Worm (Caenorhabditis elegans) whole organism, young adult: ENCODE data around the gene arrd-7.

Experiments used
- Y95B8A.8 ChIP-seq: fragments of 200-800 bp; sonication (Bioruptor generic); IDR thresholded peaks from 2 replicates; pipeline ENCODE4 v1.3.6; 2022; ENCODE audit warnings: missing genetic modification reagents, missing genetic modification characterization, missing compliant biosample characterization
- ama-1 ChIP-seq, 3 experiments: fragments of 150-350 bp in 1 of 3; sonication (generic microtip) in 2 of 3; optimal IDR thresholded peaks; 2 replicates each; lab custom pipeline; 2014 to 2018; ENCODE audit warnings: missing biosample characterization in 2 of 3, missing genetic modification characterization in 2 of 3, missing genetic modification reagents in 2 of 3
- ccch-3 ChIP-seq: fragments of 200-800 bp; sonication (Bioruptor generic); optimal IDR thresholded peaks from 2 replicates; lab custom pipeline; 2018; ENCODE audit warnings: mild to moderate bottlenecking, missing genetic modification characterization, missing compliant biosample characterization
- chd-7 ChIP-seq: sonication (generic microtip); optimal IDR thresholded peaks from 2 replicates; lab custom pipeline; 2016; ENCODE audit warnings: mild to moderate bottlenecking, missing genetic modification characterization, moderate library complexity, missing compliant biosample characterization
- efl-1 ChIP-seq: fragments of 150-350 bp; optimal IDR thresholded peaks from 2 replicates; lab custom pipeline; 2014; ENCODE audit warnings: missing biosample characterization, missing genetic modification reagents, missing genetic modification characterization
- gei-17 ChIP-seq: fragments of 200-800 bp; sonication (Bioruptor generic); optimal IDR thresholded peaks from 2 replicates; lab custom pipeline; 2018; ENCODE audit warnings: mild to moderate bottlenecking, missing genetic modification characterization, missing compliant biosample characterization
- mel-28 ChIP-seq: sonication (generic microtip); optimal IDR thresholded peaks from 2 replicates; lab custom pipeline; 2016; ENCODE audit warnings: borderline replicate concordance, mild to moderate bottlenecking, missing genetic modification characterization, missing compliant biosample characterization
- nfya-1 ChIP-seq: sonication (generic microtip); optimal IDR thresholded peaks from 2 replicates; lab custom pipeline; 2017; ENCODE audit warnings: antibody characterized with exemption, missing compliant biosample characterization, missing genetic modification characterization, borderline replicate concordance; ENCODE audit not compliant: insufficient read depth
- pha-4 ChIP-seq: fragments of 150-350 bp; sonication (generic microtip); optimal IDR thresholded peaks from 2 replicates; lab custom pipeline; 2014; ENCODE audit warnings: missing biosample characterization, missing genetic modification reagents, missing genetic modification characterization
- sea-2 ChIP-seq: fragments of 200-800 bp; sonication (Bioruptor generic); IDR thresholded peaks from 2 replicates; pipeline ENCODE4 v1.3.6; 2022; ENCODE audit warnings: missing genetic modification characterization, missing compliant biosample characterization
- snpc-3.4 ChIP-seq: sonication (generic microtip); optimal IDR thresholded peaks from 2 replicates; lab custom pipeline; 2017; ENCODE audit warnings: missing genetic modification characterization, mild to moderate bottlenecking, missing compliant biosample characterization, antibody characterized with exemption, moderate library complexity, missing genotype, missing genetic modification reagents
- snpc-4 ChIP-seq, 5 experiments: fragments of 150-350 bp in 1 of 5; sonication (generic microtip) in 4 of 5; optimal IDR thresholded peaks; 2 replicates each; lab custom pipeline; 2014 to 2018; ENCODE audit warnings: missing genetic modification characterization in 5 of 5, missing biosample characterization in 3 of 5, antibody characterized with exemption in 2 of 5, mild to moderate bottlenecking in 2 of 5, missing compliant biosample characterization in 2 of 5, missing genotype in 2 of 5, moderate library complexity in 2 of 5, missing genetic modification reagents in 1 of 5

ce11 chrII:12081454-12081853 lies 19.0 kb upstream of the arrd-7 start:
- TF ChIP-seq nfya-1 (tag; lab: Kevin White, UChicago) (no peak), ama-1 (optimal IDR thresholded peaks at IDR 0.05; lab: Kevin White, UChicago) (no peak), ama-1 (GFP tag; optimal IDR thresholded peaks at IDR 0.05; lab: Kevin White, UChicago) (no peak), sea-2 (GFP tag; lab: Robert Waterston, UW) (no peak), ccch-3 (GFP tag; lab: Kevin White, UChicago) (no peak), pha-4 (tag; lab: Kevin White, UChicago) (no peak), Y95B8A.8 (no peak), gei-17 (GFP tag; lab: Kevin White, UChicago) (no peak), snpc-4 (GFP tag; optimal IDR thresholded peaks at IDR 0.05; lab: Kevin White, UChicago) (no peak), snpc-4 (tag; optimal IDR thresholded peaks at IDR 0.05; lab: Kevin White, UChicago) (no peak), mel-28 (tag; lab: Kevin White, UChicago) (no peak), snpc-3.4 (no peak), chd-7 (no peak), efl-1 (GFP tag; lab: Kevin White, UChicago) (no peak)
